Fruit fly (Drosophila melanogaster) whole organism, embryonic: ENCODE data around the gene Hayan.
A peak's percentile ranks its signal among the peaks of the same experiment; 100 is the strongest.

Source experiments
- ATbp ChIP-seq: fragments of 200-800 bp; sonication (Bioruptor generic); optimal IDR thresholded peaks from 2 replicates; lab custom pipeline; 2017; ENCODE audit warnings: missing biosample characterization, mild to moderate bottlenecking, missing genetic modification characterization, missing genetic modification reagents
- C15 ChIP-seq: fragments of 200-800 bp; sonication (Bioruptor generic); IDR thresholded peaks from 3 replicates; pipeline ENCODE4 v1.3.6; 2022; ENCODE audit warnings: missing biosample characterization, missing genetic modification characterization
- CG10543 ChIP-seq: fragments of 200-800 bp; sonication (Bioruptor generic); optimal IDR thresholded peaks from 3 replicates; lab custom pipeline; 2017; ENCODE audit warnings: missing biosample characterization, mild to moderate bottlenecking, missing genetic modification characterization, moderate library complexity
- CG11560 ChIP-seq: fragments of 200-800 bp; sonication (Bioruptor generic); IDR thresholded peaks from 3 replicates; pipeline ENCODE4 v1.3.6; 2022; ENCODE audit warnings: missing biosample characterization, missing genetic modification characterization
- CG12104 ChIP-seq: fragments of 200-800 bp; sonication (Bioruptor generic); optimal IDR thresholded peaks from 3 replicates; lab custom pipeline; 2016; ENCODE audit warnings: missing biosample characterization, missing genetic modification characterization
- CG12219 ChIP-seq: fragments of 200-800 bp; sonication (Bioruptor generic); optimal IDR thresholded peaks from 3 replicates; lab custom pipeline; 2018; ENCODE audit warnings: missing biosample characterization, mild to moderate bottlenecking, missing genetic modification characterization
- CG12391 ChIP-seq: fragments of 200-800 bp; sonication (Bioruptor generic); optimal IDR thresholded peaks from 3 replicates; lab custom pipeline; 2018; ENCODE audit warnings: missing biosample characterization, mild to moderate bottlenecking, missing genetic modification characterization, moderate library complexity
- CG12744 ChIP-seq: fragments of 200-800 bp; sonication (Bioruptor generic); optimal IDR thresholded peaks from 2 replicates; lab custom pipeline; 2016; ENCODE audit warnings: missing biosample characterization, missing genetic modification characterization
- CG13287 ChIP-seq: fragments of 200-800 bp; sonication (Bioruptor generic); IDR thresholded peaks from 2 replicates; pipeline ENCODE4 v1.3.6; 2022; ENCODE audit warnings: missing biosample characterization, missing genetic modification characterization; ENCODE audit not compliant: partially characterized antibody
- CG16779 ChIP-seq: fragments of 200-800 bp; sonication (Bioruptor generic); IDR thresholded peaks from 2 replicates; pipeline ENCODE4 v1.3.6; 2022; ENCODE audit warnings: missing biosample characterization, missing genetic modification characterization
- CG16813 ChIP-seq: fragments of 200-800 bp; sonication (Bioruptor generic); IDR thresholded peaks from 3 replicates; pipeline ENCODE4 v1.3.6; 2022; ENCODE audit warnings: missing biosample characterization, missing genetic modification characterization; ENCODE audit not compliant: partially characterized antibody
- CG17361 ChIP-seq: fragments of 200-800 bp; sonication (Bioruptor generic); IDR thresholded peaks from 3 replicates; pipeline ENCODE4 v1.3.6; 2022; ENCODE audit warnings: missing biosample characterization, missing genetic modification characterization
- CG1792 ChIP-seq: fragments of 200-800 bp; sonication (Bioruptor generic); optimal IDR thresholded peaks from 2 replicates; lab custom pipeline; 2016; ENCODE audit warnings: missing biosample characterization, missing genetic modification characterization
- CG2712 ChIP-seq: fragments of 200-800 bp; optimal IDR thresholded peaks from 3 replicates; lab custom pipeline; 2019; ENCODE audit warnings: missing biosample characterization, mild to moderate bottlenecking, missing genetic modification characterization, moderate library complexity
- CG3847 ChIP-seq: fragments of 200-800 bp; sonication (Bioruptor generic); IDR thresholded peaks from 2 replicates; pipeline ENCODE4 v1.3.6; 2022; ENCODE audit warnings: missing biosample characterization, missing genetic modification characterization
- CG7357 ChIP-seq: fragments of 200-800 bp; sonication (Bioruptor generic); IDR thresholded peaks from 3 replicates; pipeline ENCODE4 v1.3.6; 2022; ENCODE audit warnings: missing biosample characterization, missing genetic modification characterization
- CG8089 ChIP-seq: fragments of 200-800 bp; sonication (Bioruptor generic); optimal IDR thresholded peaks from 3 replicates; lab custom pipeline; 2016; ENCODE audit warnings: missing biosample characterization, missing genetic modification characterization
- CG9727 ChIP-seq: fragments of 200-800 bp; sonication (Bioruptor generic); optimal IDR thresholded peaks from 3 replicates; lab custom pipeline; 2017; ENCODE audit warnings: missing biosample characterization, mild to moderate bottlenecking, missing genetic modification characterization
- Dfd ChIP-seq, 2 experiments: fragments of >200 bp; optimal IDR thresholded peaks; 2 replicates each; lab custom pipeline; 2017; ENCODE audit warnings: missing biosample characterization in 2 of 2, missing genetic modification characterization in 2 of 2
- Dll ChIP-seq: fragments of 200-800 bp; sonication (Bioruptor generic); IDR thresholded peaks from 4 replicates; pipeline ENCODE4 v1.3.6; 2022; ENCODE audit warnings: missing biosample characterization, missing genetic modification characterization; ENCODE audit not compliant: partially characterized antibody
- Fer3 ChIP-seq: fragments of 200-800 bp; sonication (Bioruptor generic); optimal IDR thresholded peaks from 2 replicates; lab custom pipeline; 2018; ENCODE audit warnings: missing biosample characterization, mild to moderate bottlenecking, missing genetic modification characterization, moderate library complexity
- Hr39 ChIP-seq: fragments of >200 bp; optimal IDR thresholded peaks from 2 replicates; lab custom pipeline; 2017
- MESR4 ChIP-seq: fragments of 200-800 bp; sonication (Bioruptor generic); optimal IDR thresholded peaks from 2 replicates; lab custom pipeline; 2018; ENCODE audit warnings: missing biosample characterization, mild to moderate bottlenecking, missing genetic modification characterization, moderate library complexity
- Nf-YB ChIP-seq: fragments of 200-800 bp; sonication (Bioruptor generic); optimal IDR thresholded peaks from 3 replicates; lab custom pipeline; 2019; ENCODE audit warnings: missing biosample characterization, mild to moderate bottlenecking, missing genetic modification characterization, moderate library complexity
- NfI ChIP-seq: fragments of 200-800 bp; sonication (Bioruptor generic); optimal IDR thresholded peaks from 3 replicates; lab custom pipeline; 2018; ENCODE audit warnings: missing biosample characterization, mild to moderate bottlenecking, missing genetic modification characterization, moderate library complexity
- Rfx ChIP-seq: fragments of 200-800 bp; sonication (Bioruptor generic); IDR thresholded peaks from 2 replicates; pipeline ENCODE4 v1.3.6; 2022; ENCODE audit warnings: missing biosample characterization, missing genetic modification characterization
- Six4 ChIP-seq: fragments of 200-800 bp; sonication (Bioruptor generic); optimal IDR thresholded peaks from 2 replicates; lab custom pipeline; 2016; ENCODE audit warnings: missing biosample characterization, missing genetic modification characterization
- Usf ChIP-seq: fragments of 200-800 bp; sonication (Bioruptor generic); optimal IDR thresholded peaks from 2 replicates; lab custom pipeline; 2017; ENCODE audit warnings: missing genotype, missing biosample characterization, missing genetic modification characterization
- Vsx1 ChIP-seq: fragments of 200-800 bp; sonication (Bioruptor generic); optimal IDR thresholded peaks from 2 replicates; lab custom pipeline; 2017; ENCODE audit warnings: missing biosample characterization, mild to moderate bottlenecking, missing genetic modification characterization, missing genetic modification reagents
- Xrp1 ChIP-seq: fragments of 200-800 bp; sonication (Bioruptor generic); IDR thresholded peaks from 2 replicates; pipeline ENCODE4 v1.3.6; 2022; ENCODE audit warnings: missing biosample characterization, missing genetic modification characterization
- YL-1 ChIP-seq: fragments of 200-800 bp; sonication (Bioruptor generic); optimal IDR thresholded peaks from 3 replicates; lab custom pipeline; 2017; ENCODE audit warnings: missing biosample characterization, mild to moderate bottlenecking, missing genetic modification characterization
- al ChIP-seq: fragments of 200-800 bp; sonication (Bioruptor generic); IDR thresholded peaks from 2 replicates; pipeline ENCODE4 v1.3.6; 2022; ENCODE audit warnings: missing biosample characterization, missing genetic modification characterization
- amos ChIP-seq: fragments of 200-800 bp; sonication (Bioruptor generic); IDR thresholded peaks from 2 replicates; pipeline ENCODE4 v1.3.6; 2022; ENCODE audit warnings: missing biosample characterization, missing genetic modification characterization; ENCODE audit not compliant: partially characterized antibody
- bbx ChIP-seq: fragments of 200-800 bp; sonication (Bioruptor generic); IDR thresholded peaks from 2 replicates; pipeline ENCODE4 v1.3.6; 2022; ENCODE audit warnings: missing biosample characterization, missing genetic modification characterization; ENCODE audit not compliant: partially characterized antibody
- cas ChIP-seq: fragments of 200-800 bp; sonication (Bioruptor generic); IDR thresholded peaks from 2 replicates; pipeline ENCODE4 v1.3.6; 2022; ENCODE audit warnings: missing biosample characterization, missing genetic modification characterization
- caup ChIP-seq: fragments of 200-800 bp; sonication (Bioruptor generic); optimal IDR thresholded peaks from 3 replicates; lab custom pipeline; 2017; ENCODE audit warnings: missing biosample characterization, mild to moderate bottlenecking, missing genetic modification characterization, moderate library complexity; ENCODE audit not compliant: severe bottlenecking
- fd102C ChIP-seq: fragments of 200-800 bp; sonication (Bioruptor generic); optimal IDR thresholded peaks from 2 replicates; lab custom pipeline; 2018; ENCODE audit warnings: missing biosample characterization, mild to moderate bottlenecking, missing genetic modification characterization, moderate library complexity
- fu2 ChIP-seq: fragments of 200-800 bp; sonication (Bioruptor generic); optimal IDR thresholded peaks from 2 replicates; lab custom pipeline; 2016; ENCODE audit warnings: missing biosample characterization, missing genetic modification characterization
- gce ChIP-seq: fragments of 200-800 bp; sonication (Bioruptor generic); IDR thresholded peaks from 3 replicates; pipeline ENCODE4 v1.3.6; 2022; ENCODE audit warnings: missing biosample characterization, missing genetic modification characterization
- gsb-n ChIP-seq: fragments of 200-800 bp; sonication (Bioruptor generic); optimal IDR thresholded peaks from 3 replicates; lab custom pipeline; 2018; ENCODE audit warnings: missing biosample characterization, mild to moderate bottlenecking, missing genetic modification characterization
- jigr1 ChIP-seq: fragments of 200-800 bp; sonication (Bioruptor generic); IDR thresholded peaks from 3 replicates; pipeline ENCODE4 v1.3.6; 2022; ENCODE audit warnings: missing biosample characterization, missing genetic modification characterization
- mld ChIP-seq: fragments of 200-800 bp; sonication (Bioruptor generic); IDR thresholded peaks from 3 replicates; pipeline ENCODE4 v1.3.6; 2022; ENCODE audit warnings: missing biosample characterization, missing genetic modification characterization; ENCODE audit not compliant: partially characterized antibody
- nom ChIP-seq: fragments of 200-800 bp; sonication (Bioruptor generic); optimal IDR thresholded peaks from 2 replicates; lab custom pipeline; 2017; ENCODE audit warnings: missing biosample characterization, missing genetic modification characterization, mild to moderate bottlenecking, moderate library complexity, missing genetic modification reagents
- onecut ChIP-seq: fragments of 200-800 bp; sonication (Bioruptor generic); IDR thresholded peaks from 2 replicates; pipeline ENCODE4 v1.3.6; 2022; ENCODE audit warnings: missing biosample characterization, missing genetic modification characterization
- pho ChIP-seq: fragments of 200-800 bp; sonication (Bioruptor generic); optimal IDR thresholded peaks from 2 replicates; lab custom pipeline; 2016; ENCODE audit warnings: missing biosample characterization, missing genetic modification characterization
- ro ChIP-seq: fragments of 200-800 bp; sonication (Bioruptor generic); IDR thresholded peaks from 2 replicates; pipeline ENCODE4 v1.3.6; 2022; ENCODE audit warnings: missing biosample characterization, missing genetic modification characterization
- sd ChIP-seq: fragments of 200-800 bp; sonication (Bioruptor generic); optimal IDR thresholded peaks from 3 replicates; lab custom pipeline; 2018; ENCODE audit warnings: missing biosample characterization, mild to moderate bottlenecking, missing genetic modification characterization, moderate library complexity
- sima ChIP-seq: fragments of 200-800 bp; sonication (Bioruptor generic); optimal IDR thresholded peaks from 2 replicates; lab custom pipeline; 2016; ENCODE audit warnings: missing biosample characterization, missing genetic modification characterization
- slou ChIP-seq: fragments of 200-800 bp; sonication (Bioruptor generic); optimal IDR thresholded peaks from 3 replicates; lab custom pipeline; 2016; ENCODE audit warnings: missing biosample characterization, missing genetic modification characterization
- unpg ChIP-seq: fragments of 200-800 bp; sonication (Bioruptor generic); optimal IDR thresholded peaks from 3 replicates; lab custom pipeline; 2018; ENCODE audit warnings: missing biosample characterization, mild to moderate bottlenecking, missing genetic modification characterization, moderate library complexity
- vnd ChIP-seq: fragments of 200-800 bp; sonication (Bioruptor generic); IDR thresholded peaks from 3 replicates; pipeline ENCODE4 v1.3.6; 2022; ENCODE audit warnings: missing biosample characterization, missing genetic modification characterization; ENCODE audit not compliant: partially characterized antibody

Hayan gene

DNA sequence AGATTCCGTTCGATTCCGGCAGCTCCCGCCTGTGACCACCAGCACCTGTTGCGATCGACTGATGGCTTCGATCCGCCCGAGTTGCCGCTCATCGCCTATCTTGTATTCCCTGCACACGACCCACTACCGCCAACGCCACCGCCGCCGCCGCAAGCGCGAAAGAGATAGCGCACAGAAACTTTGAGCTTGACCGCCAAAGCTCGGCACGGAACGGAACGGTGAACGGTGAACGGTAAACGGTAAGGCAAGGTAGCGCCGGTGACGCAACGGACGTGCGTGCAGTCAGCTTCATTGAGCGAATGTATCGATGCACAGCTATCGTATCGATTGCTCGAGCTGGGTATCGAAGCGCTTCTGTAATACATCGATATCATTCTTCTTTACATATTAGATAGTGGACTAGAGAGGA lies 28.7 kb upstream of the Hayan start, which contains the start of gene Ggt-1 (continued):
- no peak for TF ChIP-seq CG12391 (tag; lab: Kevin White, UChicago)
- no peak for TF ChIP-seq Vsx1 (GFP tag; lab: Kevin White, UChicago)
- no peak for TF ChIP-seq CG16779 (GFP tag; lab: Robert Waterston, UW)
- no peak for TF ChIP-seq fd102C (GFP tag; lab: Kevin White, UChicago)
- peak; percentile 19 for TF ChIP-seq MESR4 (GFP tag; lab: Kevin White, UChicago)
- no peak for TF ChIP-seq gce (GFP tag; lab: Robert Waterston, UW)
- no peak for TF ChIP-seq fu2 (GFP tag; lab: Kevin White, UChicago)
- no peak for TF ChIP-seq CG1792 (GFP tag; lab: Kevin White, UChicago)
- TF ChIP-seq caup, result peak; percentile 14
- no peak for TF ChIP-seq CG12104
- no peak for TF ChIP-seq unpg
- peak; percentile 97 for TF ChIP-seq CG13287 (GFP tag; lab: Robert Waterston, UW)
- no peak for TF ChIP-seq sima (GFP tag; lab: Kevin White, UChicago)
- TF ChIP-seq nom (GFP tag; lab: Kevin White, UChicago), result no peak
- TF ChIP-seq NfI (GFP tag; lab: Kevin White, UChicago), result no peak
- TF ChIP-seq bbx, result peak; percentile 96
- no peak for TF ChIP-seq jigr1
- peak; percentile 92 for TF ChIP-seq CG16813 (GFP tag; lab: Robert Waterston, UW)
- no peak for TF ChIP-seq sd (tag; lab: Kevin White, UChicago)
- TF ChIP-seq gsb-n (tag; lab: Kevin White, UChicago), result no peak
- TF ChIP-seq Hr39 (lab: Kevin White, UChicago), result no peak
- peak; percentile 33; the same call in 1 of the 2 replicates for TF ChIP-seq Rfx (GFP tag; lab: Robert Waterston, UW)
- TF ChIP-seq Usf, result no peak
- TF ChIP-seq cas (GFP tag; lab: Robert Waterston, UW), result no peak
- TF ChIP-seq CG17361 (GFP tag; lab: Robert Waterston, UW), result no peak
- TF ChIP-seq slou, result no peak
- TF ChIP-seq Nf-YB (GFP tag; lab: Kevin White, UChicago), result no peak
- no peak for TF ChIP-seq Dfd (GFP tag; optimal IDR thresholded peaks at IDR 0.05; lab: Kevin White, UChicago)
- TF ChIP-seq CG12219 (GFP tag; lab: Kevin White, UChicago), result no peak
- no peak for TF ChIP-seq ro (GFP tag; lab: Robert Waterston, UW)
- no peak for TF ChIP-seq CG11560 (tag; lab: Robert Waterston, UW)
- TF ChIP-seq CG3847, result 0 out of 2 replicates have a peak, but pooled peaks have one; percentile 25
- TF ChIP-seq Fer3 (tag; lab: Kevin White, UChicago), result no peak
- TF ChIP-seq al (GFP tag; lab: Robert Waterston, UW), result no peak
- TF ChIP-seq CG12744 (GFP tag; lab: Kevin White, UChicago), result no peak
- peak; percentile 20 for TF ChIP-seq CG2712 (tag; lab: Kevin White, UChicago)
- TF ChIP-seq C15 (GFP tag; lab: Robert Waterston, UW), result no peak
- no peak for TF ChIP-seq onecut
- peak; percentile 93 for TF ChIP-seq vnd
- peak; percentile 89 for TF ChIP-seq amos (GFP tag; lab: Robert Waterston, UW)
- no peak for TF ChIP-seq YL-1 (GFP tag; lab: Kevin White, UChicago)
- TF ChIP-seq Xrp1, result no peak
- peak; percentile 95 for TF ChIP-seq Dll (GFP tag; lab: Robert Waterston, UW)
- TF ChIP-seq Six4 (GFP tag; lab: Kevin White, UChicago), result no peak
- TF ChIP-seq pho (GFP tag; lab: Kevin White, UChicago), result no peak
- peak; percentile 91 for TF ChIP-seq mld
- peak; percentile 69 for TF ChIP-seq CG10543
- TF ChIP-seq CG7357 (GFP tag; lab: Robert Waterston, UW), result no peak
- no peak for TF ChIP-seq ATbp
- no peak for TF ChIP-seq CG9727 (GFP tag; lab: Kevin White, UChicago)
- TF ChIP-seq CG8089, result no peak
